Worm (Caenorhabditis elegans) whole organism, late embryonic: ENCODE results near the gene srh-11.

Experiments
- Y22D7AL.16 ChIP-seq: sonication (generic microtip); optimal IDR thresholded peaks from 2 replicates; lab custom pipeline; 2016; ENCODE audit warnings: missing genetic modification characterization, missing compliant biosample characterization
- ama-1 ChIP-seq: fragments of 150-350 bp; optimal IDR thresholded peaks from 2 replicates; lab custom pipeline; 2014
- dmd-4 ChIP-seq: sonication (generic microtip); optimal IDR thresholded peaks from 2 replicates; lab custom pipeline; 2016; ENCODE audit warnings: borderline replicate concordance, missing genetic modification characterization, missing compliant biosample characterization
- ets-4 ChIP-seq: sonication (generic microtip); optimal IDR thresholded peaks from 2 replicates; lab custom pipeline; 2016; ENCODE audit warnings: missing genetic modification characterization, missing compliant biosample characterization
- fkh-10 ChIP-seq: fragments of 150-350 bp; optimal IDR thresholded peaks from 2 replicates; lab custom pipeline; 2014; ENCODE audit warnings: missing biosample characterization, missing genetic modification reagents, missing genetic modification characterization
- gmeb-2 ChIP-seq: sonication (generic microtip); optimal IDR thresholded peaks from 2 replicates; lab custom pipeline; 2016; ENCODE audit warnings: missing genetic modification characterization, inconsistent platforms, missing compliant biosample characterization
- nfya-1 ChIP-seq: sonication (generic microtip); optimal IDR thresholded peaks from 2 replicates; lab custom pipeline; 2017; ENCODE audit warnings: missing genetic modification characterization, mild to moderate bottlenecking, missing compliant biosample characterization, antibody characterized with exemption, moderate library complexity
- nhr-11 ChIP-seq: fragments of 150-350 bp; optimal IDR thresholded peaks from 2 replicates; lab custom pipeline; 2014; ENCODE audit warnings: missing biosample characterization, missing genetic modification characterization
- pag-3 ChIP-seq: sonication (generic microtip); optimal IDR thresholded peaks from 2 replicates; lab custom pipeline; 2016; ENCODE audit warnings: missing compliant biosample characterization, missing genetic modification characterization, borderline replicate concordance
- pha-4 ChIP-seq: fragments of 150-350 bp; optimal IDR thresholded peaks from 2 replicates; lab custom pipeline; 2018; ENCODE audit warnings: missing biosample characterization, missing genetic modification reagents, missing genetic modification characterization
- pqm-1 ChIP-seq: sonication (generic microtip); optimal IDR thresholded peaks from 2 replicates; lab custom pipeline; 2016; ENCODE audit warnings: missing genetic modification characterization, missing compliant biosample characterization
- unc-42 ChIP-seq: sonication (generic microtip); optimal IDR thresholded peaks from 2 replicates; lab custom pipeline; 2016; ENCODE audit warnings: missing genotype, missing genetic modification characterization, missing compliant biosample characterization

- TF ChIP-seq Y22D7AL.16 (no peak), gmeb-2 (tag; lab: Kevin White, UChicago) (no peak), unc-42 (tag; lab: Kevin White, UChicago) (no peak), ama-1 (lab: Kevin White, UChicago) (no peak), ets-4 (no peak), pqm-1 (tag; lab: Kevin White, UChicago) (no peak), pag-3 (tag; lab: Kevin White, UChicago) (no peak), dmd-4 (tag; lab: Kevin White, UChicago) (no peak), nhr-11 (no peak), pha-4 (no peak), nfya-1 (tag; lab: Kevin White, UChicago) (no peak), fkh-10 (GFP tag; lab: Kevin White, UChicago) (no peak)
Measured at ce11 chrX:8307600-8307999, 11.2 kb downstream of the srh-11 start, which contains the start of gene R09F10.5.
